Fruit fly (Drosophila melanogaster) whole organism, embryonic: ENCODE results near the gene CG15642.
A peak's percentile ranks its signal among the peaks of the same experiment; 100 is the strongest.

ENCODE experiments used
- ATbp ChIP-seq: fragments of 200-800 bp; sonication (Bioruptor generic); optimal IDR thresholded peaks from 2 replicates; lab custom pipeline; 2017; ENCODE audit warnings: missing biosample characterization, mild to moderate bottlenecking, missing genetic modification characterization, missing genetic modification reagents
- Asciz ChIP-seq: fragments of 200-800 bp; sonication (Bioruptor generic); optimal IDR thresholded peaks from 2 replicates; lab custom pipeline; 2017; ENCODE audit warnings: missing biosample characterization, mild to moderate bottlenecking, missing genetic modification characterization, missing genetic modification reagents
- BEAF-32 ChIP-seq: fragments of 200-800 bp; sonication (Bioruptor generic); optimal IDR thresholded peaks from 3 replicates; lab custom pipeline; 2017; ENCODE audit warnings: missing biosample characterization, missing genetic modification characterization, mild to moderate bottlenecking, moderate library complexity, missing genetic modification reagents
- CG11504 ChIP-seq: fragments of 200-800 bp; sonication (Bioruptor generic); optimal IDR thresholded peaks from 3 replicates; lab custom pipeline; 2019; ENCODE audit warnings: missing biosample characterization, mild to moderate bottlenecking, missing genetic modification characterization, moderate library complexity
- CG13296 ChIP-seq: fragments of 200-800 bp; sonication (Bioruptor generic); optimal IDR thresholded peaks from 3 replicates; lab custom pipeline; 2018; ENCODE audit warnings: missing biosample characterization, mild to moderate bottlenecking, missing genetic modification characterization
- CG14050 ChIP-seq: fragments of 200-800 bp; sonication (Bioruptor generic); IDR thresholded peaks from 3 replicates; pipeline ENCODE4 v1.3.6; 2022; ENCODE audit warnings: missing biosample characterization, missing genetic modification characterization
- CG14860 ChIP-seq: fragments of 200-800 bp; sonication (Bioruptor generic); IDR thresholded peaks from 3 replicates; pipeline ENCODE4 v1.3.6; 2022; ENCODE audit warnings: missing biosample characterization, missing genetic modification characterization; ENCODE audit not compliant: partially characterized antibody
- CG15479 ChIP-seq: fragments of 200-800 bp; sonication (Bioruptor generic); optimal IDR thresholded peaks from 3 replicates; lab custom pipeline; 2019; ENCODE audit warnings: missing biosample characterization, mild to moderate bottlenecking, missing genetic modification characterization, moderate library complexity
- CG15601 ChIP-seq: fragments of 200-800 bp; sonication (Bioruptor generic); optimal IDR thresholded peaks from 3 replicates; lab custom pipeline; 2019; ENCODE audit warnings: missing biosample characterization, mild to moderate bottlenecking, missing genetic modification characterization, moderate library complexity
- CG17359 ChIP-seq: fragments of 200-800 bp; sonication (Bioruptor generic); optimal IDR thresholded peaks from 3 replicates; lab custom pipeline; 2018; ENCODE audit warnings: missing biosample characterization, mild to moderate bottlenecking, missing genetic modification characterization, moderate library complexity
- CG2199 ChIP-seq: fragments of 200-800 bp; sonication (Bioruptor generic); IDR thresholded peaks from 3 replicates; pipeline ENCODE4 v1.3.6; 2022; ENCODE audit warnings: missing biosample characterization, missing genetic modification characterization
- CG31388 ChIP-seq: fragments of 200-800 bp; sonication (Bioruptor generic); optimal IDR thresholded peaks from 2 replicates; lab custom pipeline; 2016; ENCODE audit warnings: missing biosample characterization, missing genetic modification characterization
- CG4360 ChIP-seq: fragments of 200-800 bp; sonication (Bioruptor generic); IDR thresholded peaks from 2 replicates; pipeline ENCODE4 v1.3.6; 2022; ENCODE audit warnings: missing biosample characterization, missing genetic modification characterization
- CG6689 ChIP-seq: fragments of 200-800 bp; sonication (Bioruptor generic); IDR thresholded peaks from 2 replicates; pipeline ENCODE4 v1.3.6; 2022; ENCODE audit warnings: missing biosample characterization, missing genetic modification characterization
- CG6791 ChIP-seq: fragments of 200-800 bp; sonication (Bioruptor generic); IDR thresholded peaks from 3 replicates; pipeline ENCODE4 v1.3.6; 2022; ENCODE audit warnings: missing biosample characterization, missing genetic modification characterization; ENCODE audit not compliant: partially characterized antibody
- CG8359 ChIP-seq: fragments of 200-800 bp; sonication (Bioruptor generic); optimal IDR thresholded peaks from 2 replicates; lab custom pipeline; 2017; ENCODE audit warnings: missing biosample characterization, mild to moderate bottlenecking, missing genetic modification characterization, borderline replicate concordance
- CTCF ChIP-seq: fragments of 200-800 bp; sonication (Bioruptor generic); optimal IDR thresholded peaks from 2 replicates; lab custom pipeline; 2017; ENCODE audit warnings: missing biosample characterization, mild to moderate bottlenecking, missing genetic modification characterization, moderate library complexity
- Dip2 ChIP-seq: fragments of 200-800 bp; sonication (Bioruptor generic); IDR thresholded peaks from 2 replicates; pipeline ENCODE4 v1.3.6; 2022; ENCODE audit warnings: missing biosample characterization, missing genetic modification characterization
- Dp ChIP-seq: fragments of 200-800 bp; sonication (Bioruptor generic); optimal IDR thresholded peaks from 2 replicates; lab custom pipeline; 2018; ENCODE audit warnings: missing biosample characterization, mild to moderate bottlenecking, missing genetic modification characterization, moderate library complexity
- Dref ChIP-seq: fragments of 200-800 bp; sonication (Bioruptor generic); IDR thresholded peaks from 2 replicates; pipeline ENCODE4 v1.3.6; 2022; ENCODE audit warnings: missing biosample characterization, missing genetic modification characterization
- E2f2 ChIP-seq: fragments of 200-800 bp; sonication (Bioruptor generic); IDR thresholded peaks from 2 replicates; pipeline ENCODE4 v1.3.6; 2022; ENCODE audit warnings: missing biosample characterization, missing genetic modification characterization
- Hmr ChIP-seq: fragments of 200-800 bp; sonication (Bioruptor generic); optimal IDR thresholded peaks from 3 replicates; lab custom pipeline; 2017; ENCODE audit warnings: mild to moderate bottlenecking, missing biosample characterization, missing genetic modification reagents, missing genetic modification characterization
- MBD-R2 ChIP-seq: fragments of 200-800 bp; sonication (Bioruptor generic); IDR thresholded peaks from 2 replicates; pipeline ENCODE4 v1.3.6; 2022; ENCODE audit warnings: missing biosample characterization, missing genetic modification characterization
- MESR4 ChIP-seq: fragments of 200-800 bp; sonication (Bioruptor generic); optimal IDR thresholded peaks from 2 replicates; lab custom pipeline; 2018; ENCODE audit warnings: missing biosample characterization, mild to moderate bottlenecking, missing genetic modification characterization, moderate library complexity
- Med ChIP-seq: fragments of 200-800 bp; sonication (Bioruptor generic); peaks from one replicate; lab custom pipeline; 2016; ENCODE audit warnings: missing biosample characterization, missing genetic modification characterization, mild to moderate bottlenecking, inconsistent platforms, moderate library complexity
- PHDP ChIP-seq: fragments of 200-800 bp; sonication (Bioruptor generic); optimal IDR thresholded peaks from 3 replicates; lab custom pipeline; 2018; ENCODE audit warnings: missing biosample characterization, mild to moderate bottlenecking, missing genetic modification characterization, moderate library complexity
- Pdp1 ChIP-seq, 2 experiments: fragments of 200-800 bp; sonication (Bioruptor generic); optimal IDR thresholded peaks; 3 replicates each; lab custom pipeline; 2016; ENCODE audit warnings: missing biosample characterization in 2 of 2, missing genetic modification characterization in 2 of 2, mild to moderate bottlenecking in 1 of 2, moderate library complexity in 1 of 2
- Scr ChIP-seq: fragments of 200-800 bp; sonication (Bioruptor generic); IDR thresholded peaks from 2 replicates; pipeline ENCODE4 v1.3.6; 2022; ENCODE audit warnings: missing biosample characterization, missing genetic modification characterization; ENCODE audit not compliant: partially characterized antibody
- bbx ChIP-seq: fragments of 200-800 bp; sonication (Bioruptor generic); IDR thresholded peaks from 2 replicates; pipeline ENCODE4 v1.3.6; 2022; ENCODE audit warnings: missing biosample characterization, missing genetic modification characterization; ENCODE audit not compliant: partially characterized antibody
- chinmo ChIP-seq: fragments of 200-800 bp; sonication (Bioruptor generic); IDR thresholded peaks from 4 replicates; pipeline ENCODE4 v1.3.6; 2022; ENCODE audit warnings: missing biosample characterization, missing genetic modification characterization; ENCODE audit not compliant: partially characterized antibody
- chm ChIP-seq: fragments of 200-800 bp; sonication (Bioruptor generic); IDR thresholded peaks from 2 replicates; pipeline ENCODE4 v1.3.6; 2022; ENCODE audit warnings: missing biosample characterization, missing genetic modification characterization
- fd64A ChIP-seq: fragments of 200-800 bp; sonication (Bioruptor generic); optimal IDR thresholded peaks from 3 replicates; lab custom pipeline; 2018; ENCODE audit warnings: missing biosample characterization, mild to moderate bottlenecking, missing genetic modification characterization
- gem ChIP-seq: fragments of 200-800 bp; sonication (Bioruptor generic); optimal IDR thresholded peaks from 2 replicates; lab custom pipeline; 2019; ENCODE audit warnings: missing biosample characterization, mild to moderate bottlenecking, missing genetic modification characterization, moderate library complexity
- grau ChIP-seq: fragments of 200-800 bp; optimal IDR thresholded peaks from 3 replicates; lab custom pipeline; 2019; ENCODE audit warnings: missing biosample characterization, mild to moderate bottlenecking, missing genetic modification characterization, moderate library complexity
- hbn ChIP-seq: fragments of 200-800 bp; sonication (Bioruptor generic); IDR thresholded peaks from 2 replicates; pipeline ENCODE4 v1.3.6; 2022; ENCODE audit warnings: missing biosample characterization, missing genetic modification characterization; ENCODE audit not compliant: partially characterized antibody
- kni ChIP-seq: fragments of 200-800 bp; sonication (Bioruptor generic); optimal IDR thresholded peaks from 3 replicates; lab custom pipeline; 2017; ENCODE audit warnings: mild to moderate bottlenecking, missing biosample characterization, missing genetic modification reagents, missing genetic modification characterization
- pzg ChIP-seq: fragments of 200-800 bp; sonication (Bioruptor generic); optimal IDR thresholded peaks from 3 replicates; lab custom pipeline; 2018; ENCODE audit warnings: missing biosample characterization, mild to moderate bottlenecking, missing genetic modification characterization, moderate library complexity
- salm ChIP-seq: fragments of 200-800 bp; sonication (Bioruptor generic); optimal IDR thresholded peaks from 2 replicates; lab custom pipeline; 2018; ENCODE audit warnings: missing biosample characterization, mild to moderate bottlenecking, missing genetic modification characterization
- sens ChIP-seq: fragments of 200-800 bp; sonication (Bioruptor generic); peaks from one replicate; lab custom pipeline; 2016; ENCODE audit warnings: missing biosample characterization, missing genetic modification characterization
- sqz ChIP-seq: fragments of 200-800 bp; sonication (Bioruptor generic); optimal IDR thresholded peaks from 3 replicates; lab custom pipeline; 2018; ENCODE audit warnings: missing biosample characterization, mild to moderate bottlenecking, missing genetic modification characterization
- stwl ChIP-seq: fragments of 200-800 bp; sonication (Bioruptor generic); optimal IDR thresholded peaks from 3 replicates; lab custom pipeline; 2018; ENCODE audit warnings: missing biosample characterization, mild to moderate bottlenecking, missing genetic modification characterization, moderate library complexity
- ttk ChIP-seq: fragments of 200-800 bp; sonication (Bioruptor generic); IDR thresholded peaks from 2 replicates; pipeline ENCODE4 v2.1.2; 2022; ENCODE audit warnings: missing biosample characterization, missing genetic modification characterization
- vnd ChIP-seq: fragments of 200-800 bp; sonication (Bioruptor generic); IDR thresholded peaks from 3 replicates; pipeline ENCODE4 v1.3.6; 2022; ENCODE audit warnings: missing biosample characterization, missing genetic modification characterization; ENCODE audit not compliant: partially characterized antibody
- vvl ChIP-seq: fragments of 200-800 bp; sonication (Bioruptor generic); IDR thresholded peaks from 2 replicates; pipeline ENCODE4 v1.3.6; 2022; ENCODE audit warnings: missing biosample characterization, missing genetic modification characterization
- wek ChIP-seq: fragments of 200-800 bp; sonication (Bioruptor generic); optimal IDR thresholded peaks from 3 replicates; lab custom pipeline; 2018; ENCODE audit warnings: missing biosample characterization, mild to moderate bottlenecking, missing genetic modification characterization, moderate library complexity
- zen2 ChIP-seq: fragments of 200-800 bp; sonication (Bioruptor generic); IDR thresholded peaks from 3 replicates; pipeline ENCODE4 v1.3.6; 2022; ENCODE audit warnings: missing biosample characterization, missing genetic modification characterization; ENCODE audit not compliant: partially characterized antibody

The CG15642 gene

dm6 chrX:15495600-15496379, 28.2 kb upstream of the CG15642 start (continued):
- TF ChIP-seq sqz (GFP tag; lab: Kevin White, UChicago) = peak; percentile 4
- peak; percentile 50 for TF ChIP-seq sens (GFP tag; lab: Kevin White, UChicago)
- TF ChIP-seq gem (tag; lab: Kevin White, UChicago) = peak; percentile 7
- TF ChIP-seq CG8359 (GFP tag; lab: Kevin White, UChicago) = no peak
- TF ChIP-seq CG31388 (GFP tag; lab: Kevin White, UChicago) = no peak
- TF ChIP-seq ttk (GFP tag; lab: Robert Waterston, UW) = no peak
- TF ChIP-seq CG17359 = peak; percentile 20
- peak; percentile 4 for TF ChIP-seq wek (GFP tag; lab: Kevin White, UChicago)
- no peak for TF ChIP-seq salm (tag; lab: Kevin White, UChicago)

dm6 chrX:15490519-15490918, 23.0 kb upstream of the CG15642 start:
- TF ChIP-seq PHDP = peak; percentile 6
- TF ChIP-seq grau (tag; lab: Kevin White, UChicago) = no peak
- no peak for TF ChIP-seq Med (GFP tag; lab: Kevin White, UChicago)
- peak; percentile 14; the same call in 1 of the 2 replicates for TF ChIP-seq vvl
- no peak for TF ChIP-seq CG6689
- peak; percentile 8 for TF ChIP-seq Dp (GFP tag; lab: Kevin White, UChicago)
- peak; percentile 34 for TF ChIP-seq kni (GFP tag; lab: Kevin White, UChicago)
- peak; percentile 11 for TF ChIP-seq ATbp (GFP tag; lab: Kevin White, UChicago)
- peak in 1 of 2 experiments; percentile 69 for TF ChIP-seq Pdp1 (GFP tag; optimal IDR thresholded peaks at IDR 0.05; lab: Kevin White, UChicago)
- TF ChIP-seq CG15479 = no peak
- TF ChIP-seq fd64A = peak; percentile 8
- TF ChIP-seq CG11504 (tag; lab: Kevin White, UChicago) = peak; percentile 57
- TF ChIP-seq chm = no peak
- peak; percentile 2 for TF ChIP-seq BEAF-32
- no peak for TF ChIP-seq CG13296 (GFP tag; lab: Kevin White, UChicago)
- TF ChIP-seq stwl (tag; lab: Kevin White, UChicago) = peak; percentile 17
- peak; percentile 34; the same call in 1 of the 3 replicates for TF ChIP-seq CG2199
- peak; percentile 90 for TF ChIP-seq CTCF
- peak; percentile 39 for TF ChIP-seq CG15601 (tag; lab: Kevin White, UChicago)
- TF ChIP-seq Dip2 (GFP tag; lab: Robert Waterston, UW) = peak; percentile 82
- TF ChIP-seq E2f2 (GFP tag; lab: Robert Waterston, UW) = peak; percentile 25; the same call in 1 of the 2 replicates
- peak; percentile 2 for TF ChIP-seq Asciz (GFP tag; lab: Kevin White, UChicago)

dm6 chrX:15486682-15487081, 19.1 kb upstream of the CG15642 start, which contains the start of gene Gmap:
Gmap (plus strand) TSS chrX:15486922.
- 0 out of 4 replicates have a peak, but pooled peaks have one; percentile 58 for TF ChIP-seq chinmo (GFP tag; lab: Robert Waterston, UW)
- TF ChIP-seq Hmr (GFP tag; lab: Kevin White, UChicago) = no peak
- TF ChIP-seq CG6791 (GFP tag; lab: Robert Waterston, UW) = peak; percentile 93
- peak; percentile 95 for TF ChIP-seq Dref (GFP tag; lab: Robert Waterston, UW)
- peak; percentile 71 for TF ChIP-seq MBD-R2 (GFP tag; lab: Robert Waterston, UW)
- TF ChIP-seq pzg (GFP tag; lab: Kevin White, UChicago) = peak; percentile 60
- TF ChIP-seq Scr (GFP tag; lab: Robert Waterston, UW) = peak; percentile 80
- no peak for TF ChIP-seq CG4360 (GFP tag; lab: Robert Waterston, UW)
- TF ChIP-seq zen2 = peak; percentile 78
- peak; percentile 91 for TF ChIP-seq bbx
- peak; percentile 87 for TF ChIP-seq CG14860 (GFP tag; lab: Robert Waterston, UW)
- no peak for TF ChIP-seq CG14050
- peak; percentile 4 for TF ChIP-seq MESR4
- TF ChIP-seq hbn = peak; percentile 59; the same call in 1 of the 2 replicates
- TF ChIP-seq CG17359 = no peak
- peak; percentile 94 for TF ChIP-seq E2f2 (GFP tag; lab: Robert Waterston, UW)
- TF ChIP-seq vnd = peak; percentile 82
